Worm (Caenorhabditis elegans): ENCODE results near the gene Y45F10C.2.

DNA sequence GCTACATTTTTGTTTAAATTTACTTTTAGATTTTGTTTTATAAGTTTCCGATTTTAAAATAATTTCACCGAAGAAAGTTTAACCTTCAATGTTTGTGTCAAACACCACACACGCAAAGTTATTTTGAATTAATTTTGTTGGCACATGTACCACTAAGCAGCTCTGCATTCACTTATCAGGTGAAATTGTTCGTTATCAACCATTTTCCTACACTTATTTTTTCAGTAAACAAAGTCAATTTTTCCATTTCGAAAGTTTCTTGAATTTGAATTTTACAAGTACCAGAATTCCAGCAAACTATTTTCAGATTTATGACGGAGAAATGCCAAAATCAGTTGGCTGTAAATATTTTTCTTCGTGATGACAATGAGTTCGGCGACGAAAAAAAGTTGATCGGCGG lies 43.3 kb downstream of the Y45F10C.2 start, which contains the start of gene C08F11.3:
- TF ChIP-seq elt-2 (tag; optimal IDR thresholded peaks at IDR 0.05), result no peak
- no peak for TF ChIP-seq pha-4 (tag; optimal IDR thresholded peaks at IDR 0.05)
- TF ChIP-seq pag-3 (tag; optimal IDR thresholded peaks at IDR 0.05; ENCODE audit: borderline replicate concordance), result no peak
- no peak for TF ChIP-seq nfya-1 (tag; optimal IDR thresholded peaks at IDR 0.05)
- no peak for TF ChIP-seq ceh-6 (GFP tag; optimal IDR thresholded peaks at IDR 0.05)
